Worm (Caenorhabditis elegans): Measurements from ENCODE around the gene maph-1.3.

DNA sequence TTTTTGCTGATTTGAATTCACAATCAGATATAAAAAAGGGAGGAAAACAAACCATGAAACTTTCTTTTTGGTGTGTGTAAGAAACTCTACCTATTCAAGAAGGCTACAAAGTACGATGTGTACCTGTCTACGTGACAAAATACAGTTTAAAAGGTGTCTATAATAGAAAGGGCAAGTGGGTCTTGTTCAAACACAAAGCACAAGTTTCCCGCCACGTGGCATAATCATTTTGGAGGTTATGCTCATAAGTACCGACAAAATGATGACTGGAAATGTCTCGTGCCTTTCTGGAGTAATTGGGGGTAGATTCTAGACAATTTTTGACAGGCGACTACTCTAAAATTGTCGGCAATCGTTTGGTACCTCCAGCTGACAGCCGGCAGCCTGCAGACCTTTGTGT is 30.2 kb downstream of the maph-1.3 start:
- TF ChIP-seq ama-1 (optimal IDR thresholded peaks at IDR 0.05) (no peak), F13C5.2 (tag; optimal IDR thresholded peaks at IDR 0.05) (no peak), tra-4 (tag; optimal IDR thresholded peaks at IDR 0.05) (no peak), flt-1 (GFP tag; IDR thresholded peaks at IDR 0.05) (no peak), hmbx-1 (tag; optimal IDR thresholded peaks at IDR 0.05) (no peak), hnd-1 (tag; optimal IDR thresholded peaks at IDR 0.05) (no peak), tbx-11 (GFP tag; IDR thresholded peaks at IDR 0.05) (no peak), pes-1 (GFP tag; IDR thresholded peaks at IDR 0.05) (no peak), hmg-4 (GFP tag; optimal IDR thresholded peaks at IDR 0.05) (no peak), ets-7 (tag; optimal IDR thresholded peaks at IDR 0.05) (no peak), ceh-13 (GFP tag; optimal IDR thresholded peaks at IDR 0.05) (no peak), B0310.2 (tag; optimal IDR thresholded peaks at IDR 0.05) (no peak), aly-1 (tag; optimal IDR thresholded peaks at IDR 0.05) (no peak), ceh-36 (tag; optimal IDR thresholded peaks at IDR 0.05) (no peak)
